Worm (Caenorhabditis elegans) whole organism, late embryonic: ENCODE measurements around the gene ptc-3.

Experiments used
- C08G9.2 ChIP-seq: sonication (generic microtip); optimal IDR thresholded peaks from 2 replicates; lab custom pipeline; 2016; ENCODE audit warnings: mild to moderate bottlenecking, missing genetic modification characterization, moderate library complexity, missing compliant biosample characterization
- ama-1 ChIP-seq: fragments of 150-350 bp; optimal IDR thresholded peaks from 2 replicates; lab custom pipeline; 2014
- ceh-30 ChIP-seq: fragments of 150-350 bp; optimal IDR thresholded peaks from 2 replicates; lab custom pipeline; 2014; ENCODE audit warnings: missing biosample characterization, missing genetic modification characterization
- elt-2 ChIP-seq: sonication (generic microtip); optimal IDR thresholded peaks from 2 replicates; lab custom pipeline; 2016; ENCODE audit warnings: missing genetic modification reagents, missing genetic modification characterization, missing compliant biosample characterization
- ets-4 ChIP-seq: sonication (generic microtip); optimal IDR thresholded peaks from 2 replicates; lab custom pipeline; 2016; ENCODE audit warnings: missing genetic modification characterization, missing compliant biosample characterization
- lim-6 ChIP-seq: sonication (generic microtip); optimal IDR thresholded peaks from 2 replicates; lab custom pipeline; 2016; ENCODE audit warnings: missing genetic modification characterization, missing compliant biosample characterization
- pros-1 ChIP-seq: fragments of 150-350 bp; optimal IDR thresholded peaks from 2 replicates; lab custom pipeline; 2014; ENCODE audit warnings: missing biosample characterization, missing genetic modification reagents, missing genetic modification characterization
- ref-2 ChIP-seq: sonication (generic microtip); optimal IDR thresholded peaks from 2 replicates; lab custom pipeline; 2016; ENCODE audit warnings: missing genetic modification characterization, missing compliant biosample characterization

DNA sequence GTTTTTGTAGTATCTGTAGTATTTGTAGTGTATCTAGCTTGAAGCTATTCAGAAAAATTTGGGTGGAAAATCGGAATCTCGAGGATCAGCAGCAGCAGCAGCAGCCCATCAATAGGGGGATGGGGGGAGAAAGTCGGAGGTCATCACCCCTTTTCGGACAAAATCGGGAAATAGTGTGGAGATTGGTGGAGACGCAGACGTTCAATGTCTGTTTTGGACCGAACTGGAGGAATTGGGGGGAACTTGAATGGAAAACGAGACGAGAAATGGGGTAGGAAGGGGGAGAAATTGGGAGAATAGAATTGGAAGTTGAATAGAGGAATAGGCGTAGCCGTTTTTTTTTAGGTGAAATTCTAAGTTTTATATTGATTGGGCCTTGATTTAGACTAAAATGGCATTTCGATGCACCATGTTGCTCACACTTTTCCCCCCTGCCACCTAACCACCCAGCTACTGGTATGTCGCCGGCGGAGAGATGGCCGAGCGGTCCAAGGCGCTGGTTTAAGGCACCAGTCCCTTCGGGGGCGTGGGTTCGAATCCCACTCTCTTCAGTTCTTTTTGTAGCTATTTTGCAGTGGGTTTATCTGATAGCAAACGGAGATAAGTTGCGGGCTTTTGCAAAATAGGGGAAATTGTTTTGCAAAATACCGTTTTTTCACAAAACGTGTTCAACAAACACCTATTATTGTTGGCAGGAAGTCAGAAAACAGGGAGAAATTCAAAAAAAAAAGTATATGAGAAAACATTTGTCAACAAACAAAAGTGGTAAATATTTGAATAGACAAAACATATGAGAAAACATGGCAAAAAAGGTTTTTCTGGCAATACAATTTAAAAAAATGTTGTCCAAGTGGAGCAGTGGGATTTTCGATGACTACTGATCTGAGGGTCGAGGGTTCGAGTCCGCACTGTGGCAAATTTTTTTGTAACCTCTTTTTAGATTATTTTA lies 7.8 kb upstream of the ptc-3 start:
- no peak for TF ChIP-seq C08G9.2
- no peak for TF ChIP-seq ets-4 (tag; lab: Kevin White, UChicago)
- peak; percentile 10 for TF ChIP-seq elt-2
- no peak for TF ChIP-seq pros-1 (tag; lab: Kevin White, UChicago)
- TF ChIP-seq ama-1 (lab: Kevin White, UChicago): no peak
- no peak for TF ChIP-seq ceh-30
- TF ChIP-seq ref-2 (tag; lab: Kevin White, UChicago): no peak
- TF ChIP-seq lim-6 (tag; lab: Kevin White, UChicago): no peak
